Worm (Caenorhabditis elegans): Measurements from ENCODE around the gene try-9.

The try-9 gene

ce11 chrII:4367923-4368322 is at the start of gene try-9:
TSS of gene try-9 (plus strand) at chrII:4368223.
- TF ChIP-seq F13H6.1 (tag; optimal IDR thresholded peaks at IDR 0.05) (no peak), alr-1 (tag; optimal IDR thresholded peaks at IDR 0.05) (no peak), C34F6.9 (tag; optimal IDR thresholded peaks at IDR 0.05) (no peak), crh-2 (tag; optimal IDR thresholded peaks at IDR 0.05) (no peak), unc-39 (tag; optimal IDR thresholded peaks at IDR 0.05) (no peak), nhr-12 (tag; optimal IDR thresholded peaks at IDR 0.05) (no peak), unc-62 (GFP tag; optimal IDR thresholded peaks at IDR 0.05) (no peak), Y55F3AM.14 (GFP tag; optimal IDR thresholded peaks at IDR 0.05) (no peak), sma-3 (GFP tag; optimal IDR thresholded peaks at IDR 0.05) (no peak), mdl-1 (tag; optimal IDR thresholded peaks at IDR 0.05) (no peak), mab-5 (tag; optimal IDR thresholded peaks at IDR 0.05) (no peak), dmd-4 (tag; optimal IDR thresholded peaks at IDR 0.05) (no peak), ama-1 (optimal IDR thresholded peaks at IDR 0.05) (no peak), lin-13 (GFP tag; optimal IDR thresholded peaks at IDR 0.05) (no peak), mbf-1 (tag; optimal IDR thresholded peaks at IDR 0.05) (no peak), ZK546.5 (tag; optimal IDR thresholded peaks at IDR 0.05) (no peak), skn-1 (tag; optimal IDR thresholded peaks at IDR 0.05) (no peak), peb-1 (tag; optimal IDR thresholded peaks at IDR 0.05) (no peak), lin-11 (tag; optimal IDR thresholded peaks at IDR 0.05) (no peak), zag-1 (tag; optimal IDR thresholded peaks at IDR 0.05) (no peak)

- TF ChIP-seq lin-39 (tag; optimal IDR thresholded peaks at IDR 0.05) (no peak), ztf-1 (GFP tag; conservative IDR thresholded peaks at IDR 0.05) (no peak), R02D3.7 (tag; optimal IDR thresholded peaks at IDR 0.05) (no peak), alr-1 (tag; optimal IDR thresholded peaks at IDR 0.05) (no peak), nhr-237 (tag; optimal IDR thresholded peaks at IDR 0.05) (no peak), peb-1 (tag; optimal IDR thresholded peaks at IDR 0.05) (no peak), sma-3 (GFP tag; optimal IDR thresholded peaks at IDR 0.05) (no peak), F13H6.1 (tag; optimal IDR thresholded peaks at IDR 0.05) (no peak), ZK546.5 (tag; optimal IDR thresholded peaks at IDR 0.05) (no peak), elt-1 (tag; optimal IDR thresholded peaks at IDR 0.05) (no peak), snpc-4 (tag; optimal IDR thresholded peaks at IDR 0.05) (no peak), nhr-6 (tag; optimal IDR thresholded peaks at IDR 0.05) (no peak), sma-9 (GFP tag; optimal IDR thresholded peaks at IDR 0.05) (no peak), sma-9 (tag; optimal IDR thresholded peaks at IDR 0.05) (no peak), crh-2 (tag; optimal IDR thresholded peaks at IDR 0.05) (no peak), nhr-12 (tag; optimal IDR thresholded peaks at IDR 0.05) (no peak), mbf-1 (tag; optimal IDR thresholded peaks at IDR 0.05) (no peak), nhr-23 (tag; optimal IDR thresholded peaks at IDR 0.05) (no peak), lsy-2 (tag; optimal IDR thresholded peaks at IDR 0.05) (no peak)
These were observed 48.4 kb upstream of the try-9 start, which contains the start of gene Y52E8A.6 for ce11 chrII:4319537-4320019. TSS of gene Y52E8A.6 (minus strand) at chrII:4319969.

ce11 chrII:4320455-4320854 is 47.6 kb upstream of the try-9 start, which contains the start of gene Y52E8A.2:
TSS of gene Y52E8A.2 (plus strand) at chrII:4320836.
- TF ChIP-seq skn-1 (tag; optimal IDR thresholded peaks at IDR 0.05), result no peak
- no peak for TF ChIP-seq crh-2 (tag; optimal IDR thresholded peaks at IDR 0.05)
- no peak for TF ChIP-seq alr-1 (tag; optimal IDR thresholded peaks at IDR 0.05)
- no peak for TF ChIP-seq nhr-10 (tag; optimal IDR thresholded peaks at IDR 0.05)
- no peak for TF ChIP-seq elt-1 (tag; optimal IDR thresholded peaks at IDR 0.05)
- TF ChIP-seq nhr-77 (tag; optimal IDR thresholded peaks at IDR 0.05), result no peak
- no peak for TF ChIP-seq ZK546.5 (tag; optimal IDR thresholded peaks at IDR 0.05)
- no peak for TF ChIP-seq ceh-16 (tag; optimal IDR thresholded peaks at IDR 0.05)
- TF ChIP-seq peb-1 (tag; optimal IDR thresholded peaks at IDR 0.05), result no peak
- TF ChIP-seq snpc-4 (tag; optimal IDR thresholded peaks at IDR 0.05), result no peak
- TF ChIP-seq sma-3 (GFP tag; optimal IDR thresholded peaks at IDR 0.05), result no peak
- TF ChIP-seq ztf-4 (tag; optimal IDR thresholded peaks at IDR 0.05), result no peak
- TF ChIP-seq mab-5 (tag; optimal IDR thresholded peaks at IDR 0.05), result no peak
- TF ChIP-seq nhr-25 (tag; optimal IDR thresholded peaks at IDR 0.05), result no peak
- TF ChIP-seq fos-1 (tag; optimal IDR thresholded peaks at IDR 0.05), result no peak
- TF ChIP-seq dmd-4 (tag; optimal IDR thresholded peaks at IDR 0.05), result no peak
- TF ChIP-seq nhr-21 (tag; optimal IDR thresholded peaks at IDR 0.05), result no peak
- no peak for TF ChIP-seq ceh-82 (tag; optimal IDR thresholded peaks at IDR 0.05)
- no peak for TF ChIP-seq nhr-12 (tag; optimal IDR thresholded peaks at IDR 0.05)

ce11 chrII:4321766-4322165 is 46.3 kb upstream of the try-9 start, which contains the start of gene Y52E8A.1:
TSS of gene Y52E8A.1 (plus strand) at chrII:4322066.
- no peak for TF ChIP-seq nhr-23 (tag; optimal IDR thresholded peaks at IDR 0.05)
- no peak for TF ChIP-seq nhr-21 (tag; optimal IDR thresholded peaks at IDR 0.05)
- TF ChIP-seq zag-1 (tag; optimal IDR thresholded peaks at IDR 0.05), result no peak
- no peak for TF ChIP-seq dmd-4 (tag; optimal IDR thresholded peaks at IDR 0.05)
- no peak for TF ChIP-seq snpc-4 (tag; optimal IDR thresholded peaks at IDR 0.05)
- TF ChIP-seq crh-2 (tag; optimal IDR thresholded peaks at IDR 0.05), result no peak
- TF ChIP-seq sma-3 (GFP tag; optimal IDR thresholded peaks at IDR 0.05), result no peak
- TF ChIP-seq nhr-6 (tag; optimal IDR thresholded peaks at IDR 0.05), result no peak
- no peak for TF ChIP-seq ceh-16 (tag; optimal IDR thresholded peaks at IDR 0.05)
- TF ChIP-seq nhr-25 (tag; optimal IDR thresholded peaks at IDR 0.05), result no peak
- TF ChIP-seq mbf-1 (tag; optimal IDR thresholded peaks at IDR 0.05), result no peak
- TF ChIP-seq ama-1 (optimal IDR thresholded peaks at IDR 0.05), result no peak

Data from whole organism, L2 larva.